Fruit fly (Drosophila melanogaster) whole organism, embryonic: Measurements from ENCODE around the gene Pvf3.

Experiments used
- ATbp ChIP-seq: fragments of 200-800 bp; sonication (Bioruptor generic); optimal IDR thresholded peaks from 2 replicates; lab custom pipeline; 2017; ENCODE audit warnings: missing biosample characterization, mild to moderate bottlenecking, missing genetic modification characterization, missing genetic modification reagents
- Aef1 ChIP-seq: fragments of 200-800 bp; sonication (Bioruptor generic); IDR thresholded peaks from 3 replicates; pipeline ENCODE4 v1.3.6; 2022; ENCODE audit warnings: missing biosample characterization, missing genetic modification characterization
- Antp ChIP-seq: fragments of 200-800 bp; sonication (Bioruptor generic); optimal IDR thresholded peaks from 3 replicates; lab custom pipeline; 2016; ENCODE audit warnings: missing biosample characterization, missing genetic modification characterization
- Bgb ChIP-seq: fragments of 200-800 bp; sonication (Bioruptor generic); IDR thresholded peaks from 2 replicates; pipeline ENCODE4 v1.3.6; 2022; ENCODE audit warnings: missing biosample characterization, missing genetic modification characterization; ENCODE audit not compliant: partially characterized antibody
- CG10654 ChIP-seq: fragments of 200-800 bp; sonication (Bioruptor generic); optimal IDR thresholded peaks from 2 replicates; lab custom pipeline; 2016; ENCODE audit warnings: missing biosample characterization, missing genetic modification characterization
- CG11456 ChIP-seq: fragments of 200-800 bp; sonication (Bioruptor generic); IDR thresholded peaks from 3 replicates; pipeline ENCODE4 v1.3.6; 2022; ENCODE audit warnings: missing biosample characterization, missing genetic modification characterization
- CG11504 ChIP-seq: fragments of 200-800 bp; sonication (Bioruptor generic); optimal IDR thresholded peaks from 3 replicates; lab custom pipeline; 2019; ENCODE audit warnings: missing biosample characterization, mild to moderate bottlenecking, missing genetic modification characterization, moderate library complexity
- CG11560 ChIP-seq: fragments of 200-800 bp; sonication (Bioruptor generic); IDR thresholded peaks from 3 replicates; pipeline ENCODE4 v1.3.6; 2022; ENCODE audit warnings: missing biosample characterization, missing genetic modification characterization
- CG12299 ChIP-seq: fragments of 200-800 bp; sonication (Bioruptor generic); optimal IDR thresholded peaks from 2 replicates; lab custom pipeline; 2018; ENCODE audit warnings: missing biosample characterization, mild to moderate bottlenecking, missing genetic modification characterization
- CG12391 ChIP-seq: fragments of 200-800 bp; sonication (Bioruptor generic); optimal IDR thresholded peaks from 3 replicates; lab custom pipeline; 2018; ENCODE audit warnings: missing biosample characterization, mild to moderate bottlenecking, missing genetic modification characterization, moderate library complexity
- CG13123 ChIP-seq: fragments of 200-800 bp; sonication (Bioruptor generic); optimal IDR thresholded peaks from 2 replicates; lab custom pipeline; 2016; ENCODE audit warnings: missing biosample characterization, missing genetic modification characterization
- CG13894 ChIP-seq: fragments of 200-800 bp; sonication (Bioruptor generic); optimal IDR thresholded peaks from 3 replicates; lab custom pipeline; 2018; ENCODE audit warnings: missing biosample characterization, mild to moderate bottlenecking, missing genetic modification characterization, moderate library complexity
- CG15601 ChIP-seq: fragments of 200-800 bp; sonication (Bioruptor generic); optimal IDR thresholded peaks from 3 replicates; lab custom pipeline; 2019; ENCODE audit warnings: missing biosample characterization, mild to moderate bottlenecking, missing genetic modification characterization, moderate library complexity
- CG1647 ChIP-seq: fragments of 200-800 bp; sonication (Bioruptor generic); optimal IDR thresholded peaks from 3 replicates; lab custom pipeline; 2016; ENCODE audit warnings: missing biosample characterization, missing genetic modification characterization
- CG16813 ChIP-seq: fragments of 200-800 bp; sonication (Bioruptor generic); IDR thresholded peaks from 3 replicates; pipeline ENCODE4 v1.3.6; 2022; ENCODE audit warnings: missing biosample characterization, missing genetic modification characterization; ENCODE audit not compliant: partially characterized antibody
- CG17361 ChIP-seq: fragments of 200-800 bp; sonication (Bioruptor generic); IDR thresholded peaks from 3 replicates; pipeline ENCODE4 v1.3.6; 2022; ENCODE audit warnings: missing biosample characterization, missing genetic modification characterization
- CG17568 ChIP-seq: fragments of 200-800 bp; sonication (Bioruptor generic); optimal IDR thresholded peaks from 2 replicates; lab custom pipeline; 2018; ENCODE audit warnings: missing biosample characterization, mild to moderate bottlenecking, missing genetic modification characterization, moderate library complexity
- CG3065 ChIP-seq: fragments of 200-800 bp; sonication (Bioruptor generic); optimal IDR thresholded peaks from 2 replicates; lab custom pipeline; 2016; ENCODE audit warnings: missing biosample characterization, missing genetic modification characterization
- CG32767 ChIP-seq: fragments of 200-800 bp; sonication (Bioruptor generic); IDR thresholded peaks from 2 replicates; pipeline ENCODE4 v1.3.6; 2022; ENCODE audit warnings: missing biosample characterization, missing genetic modification characterization
- CG5245 ChIP-seq: fragments of 200-800 bp; sonication (Bioruptor generic); optimal IDR thresholded peaks from 3 replicates; lab custom pipeline; 2016; ENCODE audit warnings: missing biosample characterization, missing genetic modification characterization
- CG6813 ChIP-seq: fragments of 200-800 bp; sonication (Bioruptor generic); optimal IDR thresholded peaks from 2 replicates; lab custom pipeline; 2017; ENCODE audit warnings: missing biosample characterization, missing genetic modification characterization, mild to moderate bottlenecking, moderate library complexity, missing genetic modification reagents
- CG8089 ChIP-seq: fragments of 200-800 bp; sonication (Bioruptor generic); optimal IDR thresholded peaks from 3 replicates; lab custom pipeline; 2016; ENCODE audit warnings: missing biosample characterization, missing genetic modification characterization
- CG8478 ChIP-seq: fragments of >200 bp; optimal IDR thresholded peaks from 2 replicates; lab custom pipeline; 2018
- CG8765 ChIP-seq: fragments of 200-800 bp; sonication (Bioruptor generic); IDR thresholded peaks from 2 replicates; pipeline ENCODE4 v1.3.6; 2022; ENCODE audit warnings: missing biosample characterization, missing genetic modification characterization
- CG9797 ChIP-seq: fragments of 200-800 bp; sonication (Bioruptor generic); optimal IDR thresholded peaks from 3 replicates; lab custom pipeline; 2018; ENCODE audit warnings: missing biosample characterization, mild to moderate bottlenecking, missing genetic modification characterization
- Chrac-16 ChIP-seq: fragments of 200-800 bp; sonication (Bioruptor generic); optimal IDR thresholded peaks from 3 replicates; lab custom pipeline; 2016; ENCODE audit warnings: missing biosample characterization, missing genetic modification characterization
- Doc2 ChIP-seq: fragments of 200-800 bp; sonication (Bioruptor generic); IDR thresholded peaks from 2 replicates; pipeline ENCODE4 v1.3.6; 2022; ENCODE audit warnings: missing biosample characterization, missing genetic modification characterization
- Dp ChIP-seq: fragments of 200-800 bp; sonication (Bioruptor generic); optimal IDR thresholded peaks from 2 replicates; lab custom pipeline; 2018; ENCODE audit warnings: missing biosample characterization, mild to moderate bottlenecking, missing genetic modification characterization, moderate library complexity
- ERR ChIP-seq: fragments of 200-800 bp; sonication (Bioruptor generic); optimal IDR thresholded peaks from 2 replicates; lab custom pipeline; 2016; ENCODE audit warnings: missing biosample characterization, missing genetic modification characterization
- Eip74EF ChIP-seq, 2 experiments: fragments of 200-800 bp in 1 of 2; fragments of >200 bp in 1 of 2; sonication (Bioruptor generic) in 1 of 2; optimal IDR thresholded peaks; 2 replicates each; lab custom pipeline; 2017 to 2019; ENCODE audit warnings: missing biosample characterization in 2 of 2, missing genetic modification characterization in 2 of 2, mild to moderate bottlenecking in 1 of 2, moderate library complexity in 1 of 2
- Fer1 ChIP-seq: fragments of 200-800 bp; sonication (Bioruptor generic); optimal IDR thresholded peaks from 2 replicates; lab custom pipeline; 2017; ENCODE audit warnings: missing biosample characterization, mild to moderate bottlenecking, missing genetic modification characterization
- GATAe ChIP-seq: fragments of 200-800 bp; sonication (Bioruptor generic); conservative IDR thresholded peaks from 2 replicates; pipeline ENCODE4 v1.3.6; 2022; ENCODE audit warnings: missing biosample characterization, missing genetic modification characterization
- Lpt ChIP-seq: fragments of >200 bp; optimal IDR thresholded peaks from 2 replicates; lab custom pipeline; 2018; ENCODE audit warnings: missing biosample characterization, missing genetic modification characterization
- Oli ChIP-seq: fragments of 200-800 bp; sonication (Bioruptor generic); optimal IDR thresholded peaks from 2 replicates; lab custom pipeline; 2018; ENCODE audit warnings: missing biosample characterization, mild to moderate bottlenecking, missing genetic modification characterization, moderate library complexity
- Rx ChIP-seq: fragments of 200-800 bp; sonication (Bioruptor generic); IDR thresholded peaks from 2 replicates; pipeline ENCODE4 v1.3.6; 2022; ENCODE audit warnings: missing biosample characterization, missing genetic modification characterization
- Side ChIP-seq: fragments of 200-800 bp; sonication (Bioruptor generic); optimal IDR thresholded peaks from 2 replicates; lab custom pipeline; 2016; ENCODE audit warnings: missing biosample characterization, missing genetic modification characterization
- bowl ChIP-seq: fragments of 200-800 bp; sonication (Bioruptor generic); IDR thresholded peaks from 2 replicates; pipeline ENCODE4 v1.3.6; 2022; ENCODE audit warnings: missing biosample characterization, missing genetic modification characterization
- br ChIP-seq: fragments of >200 bp; optimal IDR thresholded peaks from 2 replicates; lab custom pipeline; 2017
- chm ChIP-seq: fragments of 200-800 bp; sonication (Bioruptor generic); IDR thresholded peaks from 2 replicates; pipeline ENCODE4 v1.3.6; 2022; ENCODE audit warnings: missing biosample characterization, missing genetic modification characterization
- crol ChIP-seq: fragments of 200-800 bp; sonication (Bioruptor generic); IDR thresholded peaks from 2 replicates; pipeline ENCODE4 v1.3.6; 2022; ENCODE audit warnings: missing biosample characterization, missing genetic modification characterization
- dpn ChIP-seq, 2 experiments: fragments of 200-800 bp; sonication (Bioruptor generic); optimal IDR thresholded peaks; 3 replicates each; lab custom pipeline; 2016; ENCODE audit warnings: missing biosample characterization in 2 of 2, missing genetic modification characterization in 2 of 2
- fd96Cb ChIP-seq: fragments of 200-800 bp; sonication (Bioruptor generic); optimal IDR thresholded peaks from 2 replicates; lab custom pipeline; 2018; ENCODE audit warnings: missing biosample characterization, mild to moderate bottlenecking, missing genetic modification characterization, moderate library complexity
- gce ChIP-seq: fragments of 200-800 bp; sonication (Bioruptor generic); IDR thresholded peaks from 3 replicates; pipeline ENCODE4 v1.3.6; 2022; ENCODE audit warnings: missing biosample characterization, missing genetic modification characterization
- gcm ChIP-seq: fragments of 200-800 bp; sonication (Bioruptor generic); optimal IDR thresholded peaks from 2 replicates; lab custom pipeline; 2019; ENCODE audit warnings: missing biosample characterization, mild to moderate bottlenecking, missing genetic modification characterization, moderate library complexity
- gfzf ChIP-seq: fragments of 200-800 bp; sonication (Bioruptor generic); optimal IDR thresholded peaks from 2 replicates; lab custom pipeline; 2016; ENCODE audit warnings: missing biosample characterization, mild to moderate bottlenecking, missing genetic modification characterization, moderate library complexity
- gsb ChIP-seq: fragments of 200-800 bp; sonication (Bioruptor generic); IDR thresholded peaks from 2 replicates; pipeline ENCODE4 v1.3.6; 2022; ENCODE audit warnings: missing biosample characterization, missing genetic modification characterization
- jigr1 ChIP-seq: fragments of 200-800 bp; sonication (Bioruptor generic); IDR thresholded peaks from 3 replicates; pipeline ENCODE4 v1.3.6; 2022; ENCODE audit warnings: missing biosample characterization, missing genetic modification characterization
- jing ChIP-seq: fragments of 200-800 bp; sonication (Bioruptor generic); optimal IDR thresholded peaks from 2 replicates; lab custom pipeline; 2018; ENCODE audit warnings: missing biosample characterization, mild to moderate bottlenecking, missing genetic modification characterization
- kni ChIP-seq: fragments of 200-800 bp; sonication (Bioruptor generic); optimal IDR thresholded peaks from 3 replicates; lab custom pipeline; 2017; ENCODE audit warnings: mild to moderate bottlenecking, missing biosample characterization, missing genetic modification reagents, missing genetic modification characterization
- mam ChIP-seq: fragments of 200-800 bp; sonication (Bioruptor generic); optimal IDR thresholded peaks from 3 replicates; lab custom pipeline; 2016; ENCODE audit warnings: missing biosample characterization, missing genetic modification characterization
- phol ChIP-seq: fragments of 200-800 bp; sonication (Bioruptor generic); optimal IDR thresholded peaks from 3 replicates; lab custom pipeline; 2018; ENCODE audit warnings: missing biosample characterization, mild to moderate bottlenecking, missing genetic modification characterization, moderate library complexity
- pita ChIP-seq: fragments of 200-800 bp; sonication (Bioruptor generic); optimal IDR thresholded peaks from 2 replicates; lab custom pipeline; 2017; ENCODE audit warnings: missing biosample characterization, mild to moderate bottlenecking, missing genetic modification characterization
- tio ChIP-seq: fragments of 200-800 bp; sonication (Bioruptor generic); optimal IDR thresholded peaks from 2 replicates; lab custom pipeline; 2017; ENCODE audit warnings: missing biosample characterization, missing genetic modification characterization, inconsistent platforms

The Pvf3 gene

DNA sequence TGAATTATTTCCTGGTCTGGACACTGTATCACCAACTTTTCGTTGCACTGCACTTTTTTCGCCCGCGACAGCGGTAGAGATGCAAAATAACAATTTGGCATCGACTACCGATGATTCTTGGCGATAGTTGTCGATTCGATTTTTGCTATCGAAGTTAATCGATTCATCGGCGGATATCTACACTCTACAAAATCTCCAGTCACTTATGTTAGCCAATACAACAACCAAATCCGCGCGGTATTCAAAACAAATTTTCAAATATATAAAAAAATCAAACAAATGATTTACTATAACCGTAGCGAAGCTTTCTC, 46.6 kb upstream of the Pvf3 start, which contains the start of gene CG4502 (continued):
- TF ChIP-seq CG13894 (tag; lab: Kevin White, UChicago) (peak; percentile 49), Dp (peak; percentile 100), Rx (GFP tag; lab: Robert Waterston, UW) (no peak), CG15601 (tag; lab: Kevin White, UChicago) (peak; percentile 41), crol (GFP tag; lab: Robert Waterston, UW) (no peak), Oli (tag; lab: Kevin White, UChicago) (no peak), tio (GFP tag; lab: Kevin White, UChicago) (no peak), Aef1 (GFP tag; lab: Robert Waterston, UW) (no peak), gfzf (GFP tag; lab: Kevin White, UChicago) (peak; percentile 53), CG8089 (GFP tag; lab: Kevin White, UChicago) (no peak), Bgb (GFP tag; lab: Robert Waterston, UW) (peak; percentile 100), mam (peak; percentile 63), Side (GFP tag; lab: Kevin White, UChicago) (peak; percentile 23), CG10654 (no peak), br (lab: Kevin White, UChicago) (no peak), Chrac-16 (GFP tag; lab: Kevin White, UChicago) (no peak), CG11504 (tag; lab: Kevin White, UChicago) (no peak), jigr1 (GFP tag; lab: Robert Waterston, UW) (no peak), chm (GFP tag; lab: Robert Waterston, UW) (no peak), jing (GFP tag; lab: Kevin White, UChicago) (no peak), CG1647 (GFP tag; lab: Kevin White, UChicago) (no peak), CG13123 (GFP tag; lab: Kevin White, UChicago) (no peak), Antp (peak; percentile 38), dpn (GFP tag; optimal IDR thresholded peaks at IDR 0.05; lab: Kevin White, UChicago) (peak; percentile 39 to 57), CG12391 (peak; percentile 15), pita (peak; percentile 68), fd96Cb (tag; lab: Kevin White, UChicago) (no peak), GATAe (GFP tag; lab: Robert Waterston, UW) (peak; percentile 79), gce (GFP tag; lab: Robert Waterston, UW) (no peak), Eip74EF (GFP tag; optimal IDR thresholded peaks at IDR 0.05; lab: Kevin White, UChicago) (no peak), Doc2 (no peak), ERR (peak; percentile 31), CG6813 (GFP tag; lab: Kevin White, UChicago) (no peak), Fer1 (GFP tag; lab: Kevin White, UChicago) (peak; percentile 42), CG5245 (GFP tag; lab: Kevin White, UChicago) (no peak), Lpt (GFP tag; lab: Kevin White, UChicago) (no peak), CG3065 (GFP tag; lab: Kevin White, UChicago) (no peak), CG17361 (GFP tag; lab: Robert Waterston, UW) (no peak), CG12299 (tag; lab: Kevin White, UChicago) (peak; percentile 55), phol (tag; lab: Kevin White, UChicago) (peak; percentile 37), ATbp (GFP tag; lab: Kevin White, UChicago) (no peak), CG8765 (GFP tag; lab: Robert Waterston, UW) (no peak; the same call in 1 of the 2 replicates), kni (GFP tag; lab: Kevin White, UChicago) (no peak), CG9797 (GFP tag; lab: Kevin White, UChicago) (peak; percentile 36), gsb (GFP tag; lab: Robert Waterston, UW) (no peak), CG16813 (peak; percentile 99), CG11560 (tag; lab: Robert Waterston, UW) (peak; percentile 76; the same call in 2 of the 3 replicates), CG8478 (lab: Kevin White, UChicago) (no peak), bowl (GFP tag; lab: Robert Waterston, UW) (no peak), CG11456 (GFP tag; lab: Robert Waterston, UW) (no peak), CG17568 (GFP tag; lab: Kevin White, UChicago) (no peak), gcm (GFP tag; lab: Kevin White, UChicago) (no peak), CG32767 (GFP tag; lab: Robert Waterston, UW) (no peak)
